Fruit fly (Drosophila melanogaster) whole organism, embryonic: ENCODE results near the gene CG33110.

ENCODE experiments used
- Adf1 ChIP-seq: fragments of 200-800 bp; sonication (Bioruptor generic); IDR thresholded peaks from 2 replicates; pipeline ENCODE4 v1.3.6; 2022; ENCODE audit warnings: missing biosample characterization, missing genetic modification characterization
- Atf6 ChIP-seq: fragments of 200-800 bp; sonication (Bioruptor generic); IDR thresholded peaks from 2 replicates; pipeline ENCODE4 v1.3.6; 2022; ENCODE audit warnings: missing biosample characterization, missing genetic modification characterization
- B-H1 ChIP-seq: fragments of 200-800 bp; sonication (Bioruptor generic); IDR thresholded peaks from 3 replicates; pipeline ENCODE4 v1.3.6; 2022; ENCODE audit warnings: missing biosample characterization, missing genetic modification characterization
- CG10267 ChIP-seq: fragments of 200-800 bp; sonication (Bioruptor generic); optimal IDR thresholded peaks from 2 replicates; lab custom pipeline; 2018; ENCODE audit warnings: missing biosample characterization, mild to moderate bottlenecking, missing genetic modification characterization, moderate library complexity
- CG11398 ChIP-seq: fragments of 200-800 bp; sonication (Bioruptor generic); optimal IDR thresholded peaks from 2 replicates; lab custom pipeline; 2016; ENCODE audit warnings: missing biosample characterization, missing genetic modification characterization
- CG12155 ChIP-seq: fragments of 200-800 bp; sonication (Bioruptor generic); optimal IDR thresholded peaks from 3 replicates; lab custom pipeline; 2016; ENCODE audit warnings: missing biosample characterization, missing genetic modification characterization
- CG12219 ChIP-seq: fragments of 200-800 bp; sonication (Bioruptor generic); optimal IDR thresholded peaks from 3 replicates; lab custom pipeline; 2018; ENCODE audit warnings: missing biosample characterization, mild to moderate bottlenecking, missing genetic modification characterization
- CG12659 ChIP-seq: fragments of 200-800 bp; sonication (Bioruptor generic); optimal IDR thresholded peaks from 3 replicates; lab custom pipeline; 2017; ENCODE audit warnings: mild to moderate bottlenecking, missing biosample characterization, missing genetic modification reagents, missing genetic modification characterization
- CG12769 ChIP-seq: fragments of 200-800 bp; sonication (Bioruptor generic); optimal IDR thresholded peaks from 2 replicates; lab custom pipeline; 2019; ENCODE audit warnings: missing biosample characterization, mild to moderate bottlenecking, missing genetic modification characterization, moderate library complexity
- CG13287 ChIP-seq: fragments of 200-800 bp; sonication (Bioruptor generic); IDR thresholded peaks from 2 replicates; pipeline ENCODE4 v1.3.6; 2022; ENCODE audit warnings: missing biosample characterization, missing genetic modification characterization; ENCODE audit not compliant: partially characterized antibody
- CG14667 ChIP-seq: fragments of 200-800 bp; sonication (Bioruptor generic); IDR thresholded peaks from 2 replicates; pipeline ENCODE4 v1.3.6; 2022; ENCODE audit warnings: missing biosample characterization, missing genetic modification characterization
- CG14965 ChIP-seq: fragments of 200-800 bp; sonication (Bioruptor generic); optimal IDR thresholded peaks from 2 replicates; lab custom pipeline; 2016; ENCODE audit warnings: missing biosample characterization, missing genetic modification characterization, borderline replicate concordance
- CG16813 ChIP-seq: fragments of 200-800 bp; sonication (Bioruptor generic); IDR thresholded peaks from 3 replicates; pipeline ENCODE4 v1.3.6; 2022; ENCODE audit warnings: missing biosample characterization, missing genetic modification characterization; ENCODE audit not compliant: partially characterized antibody
- CG2116 ChIP-seq: fragments of 200-800 bp; sonication (Bioruptor generic); optimal IDR thresholded peaks from 3 replicates; lab custom pipeline; 2018; ENCODE audit warnings: missing biosample characterization, mild to moderate bottlenecking, missing genetic modification characterization
- CG42726 ChIP-seq: fragments of 200-800 bp; sonication (Bioruptor generic); IDR thresholded peaks from 2 replicates; pipeline ENCODE4 v1.3.6; 2022; ENCODE audit warnings: missing biosample characterization, missing genetic modification characterization; ENCODE audit not compliant: partially characterized antibody
- CG4404 ChIP-seq: fragments of 200-800 bp; sonication (Bioruptor generic); IDR thresholded peaks from 2 replicates; pipeline ENCODE4 v1.3.6; 2022; ENCODE audit warnings: missing biosample characterization, missing genetic modification characterization
- CG5180 ChIP-seq: fragments of 200-800 bp; sonication (Bioruptor generic); optimal IDR thresholded peaks from 3 replicates; lab custom pipeline; 2017; ENCODE audit warnings: missing biosample characterization, missing genetic modification characterization, mild to moderate bottlenecking, moderate library complexity, missing genetic modification reagents
- CG6813 ChIP-seq: fragments of 200-800 bp; sonication (Bioruptor generic); optimal IDR thresholded peaks from 2 replicates; lab custom pipeline; 2017; ENCODE audit warnings: missing biosample characterization, missing genetic modification characterization, mild to moderate bottlenecking, moderate library complexity, missing genetic modification reagents
- CG8388 ChIP-seq: fragments of 200-800 bp; sonication (Bioruptor generic); optimal IDR thresholded peaks from 2 replicates; lab custom pipeline; 2019; ENCODE audit warnings: missing biosample characterization, mild to moderate bottlenecking, missing genetic modification characterization, moderate library complexity
- CG8944 ChIP-seq: fragments of 200-800 bp; sonication (Bioruptor generic); optimal IDR thresholded peaks from 3 replicates; lab custom pipeline; 2016; ENCODE audit warnings: missing biosample characterization, missing genetic modification characterization
- CG9437 ChIP-seq: fragments of 200-800 bp; sonication (Bioruptor generic); optimal IDR thresholded peaks from 2 replicates; lab custom pipeline; 2018; ENCODE audit warnings: missing biosample characterization, mild to moderate bottlenecking, missing genetic modification characterization
- Camta ChIP-seq: fragments of 200-800 bp; sonication (Bioruptor generic); optimal IDR thresholded peaks from 2 replicates; lab custom pipeline; 2016; ENCODE audit warnings: missing biosample characterization, missing genetic modification characterization
- CrebB ChIP-seq: fragments of 200-800 bp; sonication (Bioruptor generic); optimal IDR thresholded peaks from 3 replicates; lab custom pipeline; 2018; ENCODE audit warnings: missing biosample characterization, mild to moderate bottlenecking, missing genetic modification characterization
- Dfd ChIP-seq, 2 experiments: fragments of >200 bp; optimal IDR thresholded peaks; 2 replicates each; lab custom pipeline; 2017; ENCODE audit warnings: missing biosample characterization in 2 of 2, missing genetic modification characterization in 2 of 2
- Drgx ChIP-seq: fragments of 200-800 bp; sonication (Bioruptor generic); IDR thresholded peaks from 2 replicates; pipeline ENCODE4 v1.3.6; 2022; ENCODE audit warnings: missing biosample characterization, missing genetic modification characterization
- Elba2 ChIP-seq: fragments of 200-800 bp; sonication (Bioruptor generic); optimal IDR thresholded peaks from 3 replicates; lab custom pipeline; 2016; ENCODE audit warnings: missing biosample characterization, missing genetic modification characterization
- Fer3 ChIP-seq: fragments of 200-800 bp; sonication (Bioruptor generic); optimal IDR thresholded peaks from 2 replicates; lab custom pipeline; 2018; ENCODE audit warnings: missing biosample characterization, mild to moderate bottlenecking, missing genetic modification characterization, moderate library complexity
- Gug ChIP-seq: fragments of 200-800 bp; sonication (Bioruptor generic); IDR thresholded peaks from 4 replicates; pipeline ENCODE4 v1.3.6; 2022; ENCODE audit warnings: missing biosample characterization, missing genetic modification characterization
- HLH3B ChIP-seq: fragments of 200-800 bp; sonication (Bioruptor generic); IDR thresholded peaks from 2 replicates; pipeline ENCODE4 v1.3.6; 2022; ENCODE audit warnings: missing biosample characterization, missing genetic modification characterization
- Hmx ChIP-seq: fragments of 200-800 bp; sonication (Bioruptor generic); optimal IDR thresholded peaks from 2 replicates; lab custom pipeline; 2016; ENCODE audit warnings: missing biosample characterization, missing genetic modification characterization
- Lpt ChIP-seq: fragments of >200 bp; optimal IDR thresholded peaks from 2 replicates; lab custom pipeline; 2018; ENCODE audit warnings: missing biosample characterization, missing genetic modification characterization
- MTF-1 ChIP-seq: fragments of 200-800 bp; sonication (Bioruptor generic); optimal IDR thresholded peaks from 2 replicates; lab custom pipeline; 2018; ENCODE audit warnings: missing biosample characterization, mild to moderate bottlenecking, missing genetic modification characterization, borderline replicate concordance
- Med ChIP-seq: fragments of 200-800 bp; sonication (Bioruptor generic); peaks from one replicate; lab custom pipeline; 2016; ENCODE audit warnings: missing biosample characterization, missing genetic modification characterization, mild to moderate bottlenecking, inconsistent platforms, moderate library complexity
- Meics ChIP-seq: fragments of 200-800 bp; sonication (Bioruptor generic); optimal IDR thresholded peaks from 2 replicates; lab custom pipeline; 2017; ENCODE audit warnings: missing biosample characterization, mild to moderate bottlenecking, missing genetic modification characterization
- NFAT ChIP-seq: fragments of 200-800 bp; sonication (Bioruptor generic); IDR thresholded peaks from 2 replicates; pipeline ENCODE4 v1.3.6; 2022; ENCODE audit warnings: missing biosample characterization, missing genetic modification characterization
- Nf-YB ChIP-seq: fragments of 200-800 bp; sonication (Bioruptor generic); optimal IDR thresholded peaks from 3 replicates; lab custom pipeline; 2019; ENCODE audit warnings: missing biosample characterization, mild to moderate bottlenecking, missing genetic modification characterization, moderate library complexity
- Opbp ChIP-seq: fragments of 200-800 bp; sonication (Bioruptor generic); IDR thresholded peaks from 3 replicates; pipeline ENCODE4 v1.3.6; 2022; ENCODE audit warnings: missing biosample characterization, missing genetic modification characterization; ENCODE audit not compliant: partially characterized antibody
- YL-1 ChIP-seq: fragments of 200-800 bp; sonication (Bioruptor generic); optimal IDR thresholded peaks from 3 replicates; lab custom pipeline; 2017; ENCODE audit warnings: missing biosample characterization, mild to moderate bottlenecking, missing genetic modification characterization
- cg ChIP-seq: fragments of 200-800 bp; sonication (Bioruptor generic); optimal IDR thresholded peaks from 3 replicates; lab custom pipeline; 2019; ENCODE audit warnings: missing biosample characterization, mild to moderate bottlenecking, missing genetic modification characterization, moderate library complexity
- esg ChIP-seq: fragments of 200-800 bp; sonication (Bioruptor generic); conservative IDR thresholded peaks from 2 replicates; pipeline ENCODE4 v1.3.6; 2022; ENCODE audit warnings: missing biosample characterization, missing genetic modification characterization
- fd3F ChIP-seq: fragments of 200-800 bp; sonication (Bioruptor generic); optimal IDR thresholded peaks from 2 replicates; lab custom pipeline; 2018; ENCODE audit warnings: missing biosample characterization, mild to moderate bottlenecking, missing genetic modification characterization, moderate library complexity
- hbn ChIP-seq: fragments of 200-800 bp; sonication (Bioruptor generic); IDR thresholded peaks from 2 replicates; pipeline ENCODE4 v1.3.6; 2022; ENCODE audit warnings: missing biosample characterization, missing genetic modification characterization; ENCODE audit not compliant: partially characterized antibody
- org-1 ChIP-seq: fragments of 200-800 bp; sonication (Bioruptor generic); optimal IDR thresholded peaks from 2 replicates; lab custom pipeline; 2017; ENCODE audit warnings: missing biosample characterization, missing genetic modification characterization
- pfk ChIP-seq: fragments of 200-800 bp; sonication (Bioruptor generic); optimal IDR thresholded peaks from 2 replicates; lab custom pipeline; 2018; ENCODE audit warnings: missing biosample characterization, mild to moderate bottlenecking, missing genetic modification characterization, moderate library complexity
- row ChIP-seq: fragments of 200-800 bp; sonication (Bioruptor generic); IDR thresholded peaks from 3 replicates; pipeline ENCODE4 v1.3.6; 2022; ENCODE audit warnings: missing biosample characterization, missing genetic modification characterization
- sob ChIP-seq: fragments of 200-800 bp; sonication (Bioruptor generic); IDR thresholded peaks from 2 replicates; pipeline ENCODE4 v1.3.6; 2022; ENCODE audit warnings: missing biosample characterization, missing genetic modification characterization
- ttk ChIP-seq: fragments of 200-800 bp; sonication (Bioruptor generic); IDR thresholded peaks from 2 replicates; pipeline ENCODE4 v2.1.2; 2022; ENCODE audit warnings: missing biosample characterization, missing genetic modification characterization
- vfl ChIP-seq: fragments of 200-800 bp; sonication (Bioruptor generic); optimal IDR thresholded peaks from 2 replicates; lab custom pipeline; 2016; ENCODE audit warnings: missing biosample characterization, missing genetic modification characterization
- yki ChIP-seq: fragments of >200 bp; optimal IDR thresholded peaks from 3 replicates; lab custom pipeline; 2018

The CG33110 gene

DNA sequence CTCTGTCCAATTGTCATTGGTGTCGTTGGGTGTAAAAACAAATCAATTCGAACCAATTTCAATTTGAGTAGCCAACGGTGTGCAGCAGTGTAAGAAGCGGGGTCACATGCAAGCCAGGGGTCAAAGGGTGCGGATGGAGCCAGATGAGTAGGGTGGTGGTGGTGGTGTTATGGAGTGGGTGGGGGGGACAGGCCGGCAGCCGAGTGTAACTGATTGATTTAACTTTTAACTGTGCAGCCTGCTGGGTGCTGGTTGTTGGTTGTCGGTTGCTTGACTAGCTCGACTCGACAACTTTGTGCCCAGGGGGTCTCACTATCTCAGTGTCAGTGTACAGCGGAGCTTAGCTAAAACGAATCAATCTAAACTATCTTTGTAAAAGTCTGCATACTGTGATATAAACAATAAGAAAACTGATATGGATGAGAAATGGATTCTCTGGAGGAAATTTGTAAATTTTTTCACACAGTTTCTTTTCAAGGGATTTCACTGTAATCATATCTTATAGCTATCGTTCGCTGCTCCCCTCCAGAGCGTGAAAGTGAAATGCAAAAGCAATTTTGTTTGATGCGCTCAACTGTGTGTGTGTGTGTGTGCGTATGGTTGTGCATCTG lies 27.5 kb downstream of the CG33110 start (continued):
- TF ChIP-seq fd3F (GFP tag; lab: Kevin White, UChicago) (peak; percentile 34), Lpt (GFP tag; lab: Kevin White, UChicago) (no peak), pfk (GFP tag; lab: Kevin White, UChicago) (no peak), Camta (GFP tag; lab: Kevin White, UChicago) (peak; percentile 67), Opbp (no peak), yki (lab: Kevin White, UChicago) (no peak), CG13287 (GFP tag; lab: Robert Waterston, UW) (no peak), CG8388 (GFP tag; lab: Kevin White, UChicago) (peak; percentile 75), Drgx (GFP tag; lab: Robert Waterston, UW) (peak; percentile 81), CG6813 (GFP tag; lab: Kevin White, UChicago) (peak; percentile 62), HLH3B (GFP tag; lab: Robert Waterston, UW) (peak; percentile 85), CG8944 (GFP tag; lab: Kevin White, UChicago) (peak; percentile 56), CG16813 (GFP tag; lab: Robert Waterston, UW) (no peak), MTF-1 (GFP tag; lab: Kevin White, UChicago) (peak; percentile 45), Fer3 (no peak), ttk (GFP tag; lab: Robert Waterston, UW) (peak; percentile 87), Dfd (GFP tag; optimal IDR thresholded peaks at IDR 0.05; lab: Kevin White, UChicago) (no peak), Nf-YB (GFP tag; lab: Kevin White, UChicago) (no peak), CG12155 (GFP tag; lab: Kevin White, UChicago) (peak; percentile 47), cg (GFP tag; lab: Kevin White, UChicago) (peak; percentile 26), CG14965 (GFP tag; lab: Kevin White, UChicago) (peak; percentile 21), CG14667 (peak; percentile 77), CG4404 (GFP tag; lab: Robert Waterston, UW) (peak; percentile 50; the same call in 1 of the 2 replicates), Elba2 (GFP tag; lab: Kevin White, UChicago) (no peak), CG5180 (GFP tag; lab: Kevin White, UChicago) (no peak), Med (GFP tag; lab: Kevin White, UChicago) (peak; percentile 93), YL-1 (no peak), CG9437 (GFP tag; lab: Kevin White, UChicago) (no peak), CG10267 (tag; lab: Kevin White, UChicago) (no peak), Meics (peak; percentile 37), CG12769 (tag; lab: Kevin White, UChicago) (no peak), CrebB (tag; lab: Kevin White, UChicago) (peak; percentile 11), Hmx (GFP tag; lab: Kevin White, UChicago) (no peak), CG12219 (GFP tag; lab: Kevin White, UChicago) (no peak), CG42726 (GFP tag; lab: Robert Waterston, UW) (no peak), CG12659 (GFP tag; lab: Kevin White, UChicago) (peak; percentile 47), NFAT (GFP tag; lab: Robert Waterston, UW) (0 out of 2 replicates have a peak, but pooled peaks have one; percentile 21), B-H1 (GFP tag; lab: Robert Waterston, UW) (peak; percentile 78), hbn (GFP tag; lab: Robert Waterston, UW) (no peak), row (peak; percentile 82), vfl (no peak), org-1 (peak; percentile 53), esg (GFP tag; lab: Robert Waterston, UW) (peak; percentile 70), CG11398 (GFP tag; lab: Kevin White, UChicago) (no peak), Adf1 (GFP tag; lab: Robert Waterston, UW) (no peak), sob (peak; percentile 70), Atf6 (GFP tag; lab: Robert Waterston, UW) (peak; percentile 45; the same call in 1 of the 2 replicates), Gug (GFP tag; lab: Robert Waterston, UW) (peak; percentile 65; the same call in 3 of the 4 replicates), CG2116 (GFP tag; lab: Kevin White, UChicago) (peak; percentile 2)
